Fruit fly (Drosophila melanogaster): ENCODE results near the gene CG15715.

Gene CG15715

DNA sequence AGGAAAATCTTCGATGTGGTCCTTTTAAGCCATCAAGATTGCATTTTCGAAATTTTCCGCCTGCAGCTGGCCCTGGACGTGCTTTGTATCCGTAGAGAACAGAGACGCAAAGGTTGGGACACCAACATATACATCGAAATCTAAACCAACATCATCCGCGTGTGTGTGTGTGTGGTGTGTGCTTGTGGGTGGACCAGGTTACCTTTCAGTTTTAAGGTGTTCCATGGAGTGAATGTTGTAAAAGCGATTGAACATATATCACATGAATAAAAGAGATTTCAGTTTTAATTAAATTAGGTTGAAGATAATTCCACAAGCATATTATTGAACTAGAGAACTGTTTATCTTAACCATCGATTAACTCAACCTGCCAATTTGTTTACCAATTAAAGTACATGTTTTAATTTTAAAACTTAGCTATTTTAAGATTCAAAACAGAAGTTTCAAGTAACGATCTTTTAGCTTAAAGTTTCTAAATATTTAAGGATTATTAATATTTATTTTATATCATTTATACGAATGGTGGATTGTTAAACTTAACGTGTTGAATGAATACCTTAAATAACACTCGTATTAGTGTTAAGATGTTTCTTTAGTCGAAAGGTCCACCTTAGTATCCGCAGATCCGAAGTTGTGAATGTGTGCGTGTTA, 10.2 kb downstream of the CG15715 start (continued):
- TF ChIP-seq CG4328 (GFP tag; optimal IDR thresholded peaks at IDR 0.05) (peak; percentile 90), Mes4 (GFP tag; optimal IDR thresholded peaks at IDR 0.05) (peak; percentile 1), CG3281 (GFP tag; optimal IDR thresholded peaks at IDR 0.05) (peak; percentile 93), D19A (tag; optimal IDR thresholded peaks at IDR 0.05) (peak; percentile 84), Fer1 (GFP tag; optimal IDR thresholded peaks at IDR 0.05) (peak; percentile 93), CG7963 (GFP tag; IDR thresholded peaks at IDR 0.05; ENCODE audit: partially characterized antibody) (no peak), Oaz (GFP tag; IDR thresholded peaks at IDR 0.05) (0 out of 2 replicates have a peak, but pooled peaks have one; percentile 43), B-H2 (GFP tag; optimal IDR thresholded peaks at IDR 0.05) (peak; percentile 90), CG33557 (GFP tag; optimal IDR thresholded peaks at IDR 0.05) (peak; percentile 44), Bteb2 (GFP tag; optimal IDR thresholded peaks at IDR 0.05) (peak; percentile 47), Usf (GFP tag; optimal IDR thresholded peaks at IDR 0.05) (peak; percentile 61), jumu (GFP tag; optimal IDR thresholded peaks at IDR 0.05) (peak; percentile 46), CG15696 (tag; optimal IDR thresholded peaks at IDR 0.05) (peak; percentile 45), Mrtf (GFP tag; IDR thresholded peaks at IDR 0.05) (peak; percentile 50; the same call in 2 of the 3 replicates), Antp (GFP tag; optimal IDR thresholded peaks at IDR 0.05) (peak; percentile 55), CG32772 (GFP tag; IDR thresholded peaks at IDR 0.05) (0 out of 2 replicates have a peak, but pooled peaks have one; percentile 10), Ravus (GFP tag; IDR thresholded peaks at IDR 0.05) (no peak), NFAT (GFP tag; IDR thresholded peaks at IDR 0.05) (peak; percentile 78), fd102C (GFP tag; optimal IDR thresholded peaks at IDR 0.05) (no peak), Mad (GFP tag; optimal IDR thresholded peaks at IDR 0.05) (peak; percentile 37), ind (GFP tag; optimal IDR thresholded peaks at IDR 0.05) (peak; percentile 74), mirr (GFP tag; optimal IDR thresholded peaks at IDR 0.05) (peak; percentile 34), knrl (GFP tag; IDR thresholded peaks at IDR 0.05; ENCODE audit: partially characterized antibody) (no peak; the same call in 2 of the 3 replicates), Doc3 (GFP tag; IDR thresholded peaks at IDR 0.05; ENCODE audit: partially characterized antibody) (no peak), Oli (tag; optimal IDR thresholded peaks at IDR 0.05) (peak; percentile 84), HLHmδ (GFP tag; optimal IDR thresholded peaks at IDR 0.05) (no peak), Hr3 (GFP tag; optimal IDR thresholded peaks at IDR 0.05) (peak; percentile 62), Six4 (GFP tag; optimal IDR thresholded peaks at IDR 0.05) (peak; percentile 41), CG15601 (tag; optimal IDR thresholded peaks at IDR 0.05) (peak; percentile 75), exex (tag; optimal IDR thresholded peaks at IDR 0.05) (peak; percentile 55), Dip3 (GFP tag; optimal IDR thresholded peaks at IDR 0.05) (peak; percentile 34), hbn (GFP tag; IDR thresholded peaks at IDR 0.05; ENCODE audit: partially characterized antibody) (peak; percentile 8; the same call in 1 of the 2 replicates), CG30431 (GFP tag; optimal IDR thresholded peaks at IDR 0.05) (no peak), mld (GFP tag; IDR thresholded peaks at IDR 0.05; ENCODE audit: partially characterized antibody) (no peak), CG13894 (tag; optimal IDR thresholded peaks at IDR 0.05) (peak; percentile 72), CG5953 (GFP tag; IDR thresholded peaks at IDR 0.05) (no peak), repo (GFP tag; optimal IDR thresholded peaks at IDR 0.05) (peak; percentile 35), bsh (GFP tag; optimal IDR thresholded peaks at IDR 0.05) (peak; percentile 66 to 93), zf30C (GFP tag; optimal IDR thresholded peaks at IDR 0.05) (no peak), CG15011 (GFP tag; optimal IDR thresholded peaks at IDR 0.05) (peak; percentile 57), lola (GFP tag; optimal IDR thresholded peaks at IDR 0.05) (peak in 1 of 3 experiments; percentile 66), CG4730 (GFP tag; IDR thresholded peaks at IDR 0.05) (peak; percentile 30; the same call in 1 of the 2 replicates), CG17385 (GFP tag; optimal IDR thresholded peaks at IDR 0.05) (peak; percentile 87), CG1602 (GFP tag; optimal IDR thresholded peaks at IDR 0.05) (peak; percentile 27), CG18262 (tag; optimal IDR thresholded peaks at IDR 0.05) (peak; percentile 88), pb (GFP tag; optimal IDR thresholded peaks at IDR 0.05) (no peak), Ptx1 (GFP tag; IDR thresholded peaks at IDR 0.05) (peak; percentile 64), sens (GFP tag) (peak; percentile 74), Chrac-16 (GFP tag; optimal IDR thresholded peaks at IDR 0.05) (peak; percentile 45)

Measured in whole organism, embryonic.